Worm (Caenorhabditis elegans) whole organism, young adult: ENCODE results near the gene epg-4.
A peak's percentile ranks its signal among the peaks of the same experiment; 100 is the strongest.

Experiments
- B0035.1 ChIP-seq: sonication (generic microtip); optimal IDR thresholded peaks from 2 replicates; lab custom pipeline; 2016; ENCODE audit warnings: missing genetic modification characterization, mild to moderate bottlenecking, missing compliant biosample characterization, missing genotype, missing genetic modification reagents
- B0261.1 ChIP-seq: sonication (generic microtip); optimal IDR thresholded peaks from 2 replicates; lab custom pipeline; 2016; ENCODE audit warnings: mild to moderate bottlenecking, missing genetic modification characterization, moderate library complexity, missing compliant biosample characterization
- B0336.3 ChIP-seq: fragments of 200-800 bp; sonication (Bioruptor generic); IDR thresholded peaks from 2 replicates; pipeline ENCODE4 v1.3.6; 2022; ENCODE audit warnings: missing genetic modification characterization, missing compliant biosample characterization
- C06A6.2 ChIP-seq: fragments of 200-800 bp; sonication (Bioruptor generic); conservative IDR thresholded peaks from 2 replicates; pipeline ENCODE4 v1.3.6; 2022; ENCODE audit warnings: missing genetic modification characterization, missing compliant biosample characterization
- C17E4.6 ChIP-seq: fragments of 200-800 bp; sonication (Bioruptor generic); IDR thresholded peaks from 2 replicates; pipeline ENCODE4 v1.3.6; 2022; ENCODE audit warnings: missing genetic modification reagents, missing genetic modification characterization, missing compliant biosample characterization
- F33H1.4 ChIP-seq: fragments of 200-800 bp; sonication (Bioruptor generic); IDR thresholded peaks from 2 replicates; pipeline ENCODE4 v1.3.6; 2022; ENCODE audit warnings: missing genetic modification reagents, missing genetic modification characterization, missing compliant biosample characterization
- F55B11.4 ChIP-seq: sonication (generic microtip); optimal IDR thresholded peaks from 2 replicates; lab custom pipeline; 2016; ENCODE audit warnings: missing compliant biosample characterization, missing genetic modification characterization, borderline replicate concordance; ENCODE audit not compliant: insufficient read depth
- T07F8.4 ChIP-seq: sonication (generic microtip); optimal IDR thresholded peaks from 2 replicates; lab custom pipeline; 2016; ENCODE audit warnings: mild to moderate bottlenecking, missing genetic modification characterization, moderate library complexity, missing compliant biosample characterization
- Y53G8AR.9 ChIP-seq: fragments of 200-800 bp; sonication (Bioruptor generic); conservative IDR thresholded peaks from 2 replicates; pipeline ENCODE4 v1.3.6; 2022; ENCODE audit warnings: missing genetic modification reagents, missing genetic modification characterization, missing compliant biosample characterization
- Y56A3A.18 ChIP-seq: fragments of 200-800 bp; sonication (Bioruptor generic); IDR thresholded peaks from 2 replicates; pipeline ENCODE4 v1.3.6; 2022; ENCODE audit warnings: missing genetic modification reagents, missing genetic modification characterization, missing compliant biosample characterization
- Y79H2A.3 ChIP-seq: fragments of 200-800 bp; sonication (Bioruptor generic); conservative IDR thresholded peaks from 2 replicates; pipeline ENCODE4 v1.3.6; 2022; ENCODE audit warnings: missing genetic modification reagents, missing genetic modification characterization, missing compliant biosample characterization
- ZK185.1 ChIP-seq: sonication (generic microtip); optimal IDR thresholded peaks from 2 replicates; lab custom pipeline; 2016; ENCODE audit warnings: mild to moderate bottlenecking, missing genetic modification characterization, missing compliant biosample characterization; ENCODE audit not compliant: poor library complexity, severe bottlenecking
- ama-1 ChIP-seq, 3 experiments: fragments of 150-350 bp in 1 of 3; sonication (generic microtip) in 2 of 3; optimal IDR thresholded peaks; 2 replicates each; lab custom pipeline; 2014 to 2018; ENCODE audit warnings: missing biosample characterization in 2 of 3, missing genetic modification characterization in 2 of 3, missing genetic modification reagents in 2 of 3
- aptf-3 ChIP-seq: fragments of 200-800 bp; sonication (Bioruptor generic); IDR thresholded peaks from 2 replicates; pipeline ENCODE4 v1.3.6; 2022; ENCODE audit warnings: missing genetic modification characterization, missing compliant biosample characterization
- atf-7 ChIP-seq: sonication (generic microtip); optimal IDR thresholded peaks from 2 replicates; lab custom pipeline; 2017; ENCODE audit warnings: mild to moderate bottlenecking, missing genetic modification characterization, missing compliant biosample characterization
- athp-1 ChIP-seq: sonication (generic microtip); optimal IDR thresholded peaks from 2 replicates; lab custom pipeline; 2017; ENCODE audit warnings: mild to moderate bottlenecking, missing genetic modification characterization, missing compliant biosample characterization
- attf-3 ChIP-seq: fragments of 200-800 bp; sonication (Bioruptor generic); conservative IDR thresholded peaks from 2 replicates; pipeline ENCODE4 v1.3.6; 2022; ENCODE audit warnings: missing genetic modification reagents, missing genetic modification characterization, missing compliant biosample characterization
- attf-5 ChIP-seq: fragments of 200-800 bp; sonication (Bioruptor generic); optimal IDR thresholded peaks from 2 replicates; lab custom pipeline; 2018; ENCODE audit warnings: mild to moderate bottlenecking, missing genetic modification characterization, missing compliant biosample characterization
- ceh-100 ChIP-seq: fragments of 200-800 bp; sonication (Bioruptor generic); IDR thresholded peaks from 2 replicates; pipeline ENCODE4 v1.3.6; 2022; ENCODE audit warnings: missing genetic modification reagents, missing genetic modification characterization, missing compliant biosample characterization
- ceh-27 ChIP-seq: fragments of 200-800 bp; sonication (Bioruptor generic); optimal IDR thresholded peaks from 2 replicates; lab custom pipeline; 2018; ENCODE audit warnings: mild to moderate bottlenecking, missing genetic modification characterization, moderate library complexity, missing compliant biosample characterization
- ceh-40 ChIP-seq: fragments of 200-800 bp; sonication (Bioruptor generic); IDR thresholded peaks from 2 replicates; pipeline ENCODE4 v1.3.6; 2022; ENCODE audit warnings: missing genetic modification characterization, missing compliant biosample characterization
- ceh-58 ChIP-seq: fragments of 200-800 bp; sonication (Bioruptor generic); IDR thresholded peaks from 2 replicates; pipeline ENCODE4 v1.3.6; 2022; ENCODE audit warnings: missing genetic modification characterization, missing compliant biosample characterization
- ceh-91 ChIP-seq: fragments of 200-800 bp; sonication (Bioruptor generic); IDR thresholded peaks from 2 replicates; pipeline ENCODE4 v1.3.6; 2022; ENCODE audit warnings: missing genetic modification reagents, missing genetic modification characterization, missing compliant biosample characterization
- dox-1 ChIP-seq: fragments of 200-800 bp; sonication (Bioruptor generic); IDR thresholded peaks from 2 replicates; pipeline ENCODE4 v1.3.6; 2022; ENCODE audit warnings: missing genetic modification reagents, missing genetic modification characterization, missing compliant biosample characterization
- efl-1 ChIP-seq: fragments of 150-350 bp; optimal IDR thresholded peaks from 2 replicates; lab custom pipeline; 2014; ENCODE audit warnings: missing biosample characterization, missing genetic modification reagents, missing genetic modification characterization
- fkh-3 ChIP-seq: sonication (generic microtip); optimal IDR thresholded peaks from 2 replicates; lab custom pipeline; 2016; ENCODE audit warnings: mild to moderate bottlenecking, missing genetic modification characterization, missing compliant biosample characterization
- hlh-12 ChIP-seq: sonication (generic microtip); optimal IDR thresholded peaks from 2 replicates; lab custom pipeline; 2016; ENCODE audit warnings: missing genetic modification characterization, missing compliant biosample characterization
- hmg-1.2 ChIP-seq: fragments of 200-800 bp; sonication (Bioruptor generic); IDR thresholded peaks from 2 replicates; pipeline ENCODE4 v1.3.6; 2022; ENCODE audit warnings: missing genetic modification reagents, missing genetic modification characterization, missing compliant biosample characterization
- hsf-1 ChIP-seq: fragments of 200-800 bp; sonication (Bioruptor generic); IDR thresholded peaks from 2 replicates; pipeline ENCODE4 v1.3.6; 2022; ENCODE audit warnings: missing genetic modification reagents, missing genetic modification characterization, missing compliant biosample characterization
- lir-1 ChIP-seq: fragments of 200-800 bp; sonication (Bioruptor generic); conservative IDR thresholded peaks from 2 replicates; pipeline ENCODE4 v1.3.6; 2022; ENCODE audit warnings: missing genetic modification reagents, missing genetic modification characterization, missing compliant biosample characterization
- lsy-27 ChIP-seq: sonication (generic microtip); optimal IDR thresholded peaks from 2 replicates; lab custom pipeline; 2017; ENCODE audit warnings: missing genetic modification characterization, mild to moderate bottlenecking, missing compliant biosample characterization, antibody characterized with exemption, missing genotype, borderline replicate concordance; ENCODE audit not compliant: insufficient read depth
- mcd-1 ChIP-seq: fragments of 200-800 bp; sonication (Bioruptor generic); IDR thresholded peaks from 2 replicates; pipeline ENCODE4 v1.3.6; 2022; ENCODE audit warnings: missing genetic modification reagents, missing genetic modification characterization, missing compliant biosample characterization
- nhr-90 ChIP-seq: sonication (generic microtip); optimal IDR thresholded peaks from 2 replicates; lab custom pipeline; 2016; ENCODE audit warnings: missing genotype, mild to moderate bottlenecking, missing genetic modification characterization, missing compliant biosample characterization
- pbrm-1 ChIP-seq: fragments of 200-800 bp; sonication (Bioruptor generic); IDR thresholded peaks from 2 replicates; pipeline ENCODE4 v1.3.6; 2022; ENCODE audit warnings: missing genetic modification reagents, missing genetic modification characterization, missing compliant biosample characterization
- rec-8 ChIP-seq, 2 experiments: sonication (generic microtip); optimal IDR thresholded peaks; 2 replicates each; lab custom pipeline; 2016; ENCODE audit warnings: mild to moderate bottlenecking in 2 of 2, missing genetic modification characterization in 2 of 2, missing genetic modification reagents in 2 of 2, missing genotype in 2 of 2, missing biosample characterization in 1 of 2, missing compliant biosample characterization in 1 of 2, moderate library complexity in 1 of 2
- snpc-1.1 ChIP-seq: sonication (generic microtip); optimal IDR thresholded peaks from 2 replicates; lab custom pipeline; 2017; ENCODE audit warnings: missing genetic modification characterization, mild to moderate bottlenecking, missing compliant biosample characterization, antibody characterized with exemption, moderate library complexity, missing genotype, missing genetic modification reagents; ENCODE audit not compliant: insufficient read depth
- snpc-1.3 ChIP-seq: sonication (generic microtip); optimal IDR thresholded peaks from 2 replicates; lab custom pipeline; 2017; ENCODE audit warnings: missing genetic modification characterization, mild to moderate bottlenecking, missing compliant biosample characterization, antibody characterized with exemption, moderate library complexity, missing genotype, missing genetic modification reagents; ENCODE audit not compliant: insufficient read depth
- snpc-3.4 ChIP-seq: sonication (generic microtip); optimal IDR thresholded peaks from 2 replicates; lab custom pipeline; 2017; ENCODE audit warnings: missing genetic modification characterization, mild to moderate bottlenecking, missing compliant biosample characterization, antibody characterized with exemption, moderate library complexity, missing genotype, missing genetic modification reagents
- somi-1 ChIP-seq: fragments of 200-800 bp; sonication (Bioruptor generic); optimal IDR thresholded peaks from 2 replicates; lab custom pipeline; 2018; ENCODE audit warnings: mild to moderate bottlenecking, missing genetic modification characterization, missing compliant biosample characterization
- tlf-1 ChIP-seq: fragments of 200-800 bp; sonication (Bioruptor generic); optimal IDR thresholded peaks from 2 replicates; lab custom pipeline; 2018; ENCODE audit warnings: mild to moderate bottlenecking, missing genetic modification characterization, missing compliant biosample characterization
- unc-130 ChIP-seq: sonication (generic microtip); optimal IDR thresholded peaks from 2 replicates; lab custom pipeline; 2016; ENCODE audit warnings: missing genetic modification reagents, missing genetic modification characterization, missing compliant biosample characterization
- xnd-1 ChIP-seq: sonication (generic microtip); optimal IDR thresholded peaks from 2 replicates; lab custom pipeline; 2016; ENCODE audit warnings: missing genotype, missing genetic modification reagents, missing genetic modification characterization, missing compliant biosample characterization
- zfh-2 ChIP-seq: fragments of 200-800 bp; sonication (Bioruptor generic); conservative IDR thresholded peaks from 2 replicates; pipeline ENCODE4 v1.3.6; 2022; ENCODE audit warnings: missing genetic modification reagents, missing genetic modification characterization, missing compliant biosample characterization
- ztf-6 ChIP-seq: fragments of 200-800 bp; sonication (Bioruptor generic); IDR thresholded peaks from 2 replicates; pipeline ENCODE4 v1.3.6; 2022; ENCODE audit warnings: missing genetic modification reagents, missing genetic modification characterization, missing compliant biosample characterization

The epg-4 gene

DNA sequence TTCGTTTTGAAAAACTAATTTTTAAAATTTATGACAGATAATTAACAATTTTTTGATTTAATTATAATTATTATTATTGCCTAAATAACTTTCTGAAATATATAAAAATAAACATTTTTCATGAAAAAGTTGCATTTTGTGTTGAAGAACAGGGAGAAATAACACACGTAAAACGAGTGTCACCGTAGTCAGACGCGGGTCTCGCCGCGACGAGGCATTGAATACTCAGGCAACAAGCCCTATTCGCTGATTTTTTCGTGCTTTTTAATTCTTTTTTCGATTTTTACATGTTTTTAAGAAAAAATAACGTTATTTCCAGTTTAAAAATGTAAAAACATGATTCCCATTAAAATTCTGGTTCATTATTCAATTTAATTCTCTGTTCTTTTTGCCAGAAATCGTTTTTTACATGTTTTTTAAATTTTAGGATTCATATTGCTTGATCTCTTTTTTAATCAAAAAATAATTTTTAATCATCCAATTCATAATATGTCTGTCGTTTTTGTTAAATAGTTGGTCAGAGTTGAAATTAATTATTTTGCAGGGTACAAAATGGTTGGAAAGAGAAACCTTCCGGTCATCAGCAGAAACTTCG is 26.0 kb downstream of the epg-4 start, which contains the start of gene rpl-6 (continued):
- TF ChIP-seq xnd-1 (tag; lab: Kevin White, UChicago) (peak; percentile 1), Y56A3A.18 (GFP tag; lab: Robert Waterston, UW) (no peak), snpc-1.1 (tag; lab: Kevin White, UChicago) (peak; percentile 37), F55B11.4 (tag; lab: Kevin White, UChicago) (no peak), aptf-3 (GFP tag; lab: Robert Waterston, UW) (no peak), attf-3 (GFP tag; lab: Robert Waterston, UW) (peak; percentile 74), Y79H2A.3 (no peak), somi-1 (GFP tag; lab: Kevin White, UChicago) (no peak), ama-1 (optimal IDR thresholded peaks at IDR 0.05; lab: Kevin White, UChicago) (peak; percentile 2), ama-1 (GFP tag; optimal IDR thresholded peaks at IDR 0.05; lab: Kevin White, UChicago) (peak in 1 of 2 experiments; percentile 29), F33H1.4 (peak; percentile 98)

DNA sequence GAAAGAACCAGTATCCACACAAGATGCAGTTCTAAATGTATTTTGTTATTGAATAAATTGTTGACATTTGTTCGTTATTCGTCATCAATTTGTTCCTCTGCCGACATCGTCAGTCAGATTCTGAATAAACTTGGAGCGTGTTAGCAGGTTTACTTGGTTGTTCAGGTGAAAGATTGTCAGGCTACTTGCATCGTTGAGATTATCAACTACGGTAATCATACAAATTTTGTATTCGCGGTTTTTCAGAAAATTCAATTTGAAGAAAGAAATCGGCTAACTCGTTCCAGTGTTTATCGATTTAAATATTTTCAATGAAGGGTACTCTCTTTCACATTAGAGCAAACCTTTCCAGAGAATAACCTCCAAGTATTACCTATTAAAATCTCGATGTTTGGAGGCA is 27.8 kb downstream of the epg-4 start, which contains the start of gene R151.2:
Gene R151.2 (plus strand): TSS at position 247 of the 400 bp plus-strand sequence.
- TF ChIP-seq rec-8 (tag; optimal IDR thresholded peaks at IDR 0.05; lab: Kevin White, UChicago) (peak in 1 of 2 experiments; percentile 4), pbrm-1 (GFP tag; lab: Robert Waterston, UW) (no peak), atf-7 (tag; lab: Kevin White, UChicago) (no peak), hmg-1.2 (GFP tag; lab: Robert Waterston, UW) (peak; percentile 24; the same call in 1 of the 2 replicates), fkh-3 (tag; lab: Kevin White, UChicago) (no peak), F33H1.4 (peak; percentile 38), ceh-91 (GFP tag; lab: Robert Waterston, UW) (no peak), tlf-1 (GFP tag; lab: Kevin White, UChicago) (peak; percentile 36), ceh-27 (GFP tag; lab: Kevin White, UChicago) (no peak), attf-3 (GFP tag; lab: Robert Waterston, UW) (no peak), B0336.3 (GFP tag; lab: Robert Waterston, UW) (peak; percentile 54), mcd-1 (GFP tag; lab: Robert Waterston, UW) (no peak), Y53G8AR.9 (0 out of 2 replicates have a peak, but pooled peaks have one; percentile 26), hlh-12 (tag; lab: Kevin White, UChicago) (no peak), B0261.1 (tag; lab: Kevin White, UChicago) (no peak), lsy-27 (tag; lab: Kevin White, UChicago) (no peak), unc-130 (GFP tag; lab: Kevin White, UChicago) (no peak), C06A6.2 (no peak), T07F8.4 (tag; lab: Kevin White, UChicago) (no peak), nhr-90 (tag; lab: Kevin White, UChicago) (no peak), snpc-3.4 (peak; percentile 37), efl-1 (GFP tag; lab: Kevin White, UChicago) (no peak), ztf-6 (GFP tag; lab: Robert Waterston, UW) (no peak), ceh-100 (GFP tag; lab: Robert Waterston, UW) (peak; percentile 24; the same call in 1 of the 2 replicates), zfh-2 (no peak), hsf-1 (GFP tag; lab: Robert Waterston, UW) (0 out of 2 replicates have a peak, but pooled peaks have one; percentile 5), dox-1 (GFP tag; lab: Robert Waterston, UW) (0 out of 2 replicates have a peak, but pooled peaks have one; percentile 12), lir-1 (GFP tag; lab: Robert Waterston, UW) (no peak), ceh-40 (GFP tag; lab: Robert Waterston, UW) (no peak), ama-1 (optimal IDR thresholded peaks at IDR 0.05; lab: Kevin White, UChicago) (no peak), ama-1 (GFP tag; optimal IDR thresholded peaks at IDR 0.05; lab: Kevin White, UChicago) (peak in 1 of 2 experiments; percentile 61), C17E4.6 (GFP tag; lab: Robert Waterston, UW) (no peak), attf-5 (GFP tag; lab: Kevin White, UChicago) (no peak), ceh-58 (GFP tag; lab: Robert Waterston, UW) (no peak), athp-1 (tag; lab: Kevin White, UChicago) (peak; percentile 12), snpc-1.3 (tag; lab: Kevin White, UChicago) (no peak), B0035.1 (tag; lab: Kevin White, UChicago) (no peak), ZK185.1 (tag; lab: Kevin White, UChicago) (no peak)
